Worm (Caenorhabditis elegans) whole organism, midembryonic: ENCODE results near the gene F46B6.4.

Experiments
- T22C8.4 ChIP-seq: fragments of 200-800 bp; sonication (Bioruptor generic); IDR thresholded peaks from 2 replicates; pipeline ENCODE4 v1.3.6; 2022; ENCODE audit warnings: missing genetic modification characterization, missing compliant biosample characterization
- cog-1 ChIP-seq: sonication (generic microtip); optimal IDR thresholded peaks from 2 replicates; lab custom pipeline; 2016; ENCODE audit warnings: missing genetic modification characterization, missing compliant biosample characterization
- flt-1 ChIP-seq: fragments of 200-800 bp; sonication (Bioruptor generic); IDR thresholded peaks from 2 replicates; pipeline ENCODE4 v1.3.6; 2022; ENCODE audit warnings: missing genetic modification characterization, missing compliant biosample characterization
- klf-2 ChIP-seq: fragments of 200-800 bp; sonication (Bioruptor generic); conservative IDR thresholded peaks from 2 replicates; pipeline ENCODE4 v1.3.6; 2022; ENCODE audit warnings: missing genetic modification reagents, missing genetic modification characterization, missing compliant biosample characterization
- ref-1 ChIP-seq: fragments of 200-800 bp; sonication (Bioruptor generic); conservative IDR thresholded peaks from 2 replicates; pipeline ENCODE4 v1.3.6; 2022; ENCODE audit warnings: missing genetic modification reagents, missing genetic modification characterization, missing compliant biosample characterization
- tab-1 ChIP-seq: fragments of 200-800 bp; sonication (Bioruptor generic); IDR thresholded peaks from 2 replicates; pipeline ENCODE4 v1.3.6; 2022; ENCODE audit warnings: missing genetic modification characterization, missing compliant biosample characterization
- ztf-23 ChIP-seq: fragments of 200-800 bp; sonication (Bioruptor generic); IDR thresholded peaks from 2 replicates; pipeline ENCODE4 v1.3.6; 2022; ENCODE audit warnings: missing genetic modification reagents, missing genetic modification characterization, missing compliant biosample characterization
- ztf-29 ChIP-seq: fragments of 200-800 bp; sonication (Bioruptor generic); IDR thresholded peaks from 2 replicates; pipeline ENCODE4 v1.3.6; 2022; ENCODE audit warnings: missing genetic modification reagents, missing genetic modification characterization, missing compliant biosample characterization

DNA sequence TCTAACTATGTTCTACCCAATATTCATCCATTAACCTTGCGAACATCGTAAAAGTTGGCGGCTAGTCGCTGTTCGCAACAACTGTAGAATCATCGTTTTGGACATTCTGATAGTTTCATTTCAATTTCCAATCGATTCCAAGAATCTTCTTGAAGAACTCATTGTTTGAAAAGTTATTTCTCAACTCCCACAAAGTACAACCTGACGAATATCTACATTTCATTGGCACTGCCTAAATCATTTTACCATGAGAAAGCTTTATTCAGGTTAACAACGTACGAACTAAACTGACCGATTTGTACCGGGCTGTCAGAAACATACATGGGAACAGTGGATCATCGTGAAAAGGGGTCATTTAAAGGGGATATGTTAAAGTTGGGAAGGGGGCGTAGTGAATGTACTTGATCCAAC is 7.4 kb upstream of the F46B6.4 start, which contains the start of gene F46B6.6:
- no peak for TF ChIP-seq ztf-29 (GFP tag; lab: Robert Waterston, UW)
- no peak for TF ChIP-seq cog-1 (tag; lab: Kevin White, UChicago)
- TF ChIP-seq flt-1 (GFP tag; lab: Robert Waterston, UW): no peak
- TF ChIP-seq ref-1 (GFP tag; lab: Robert Waterston, UW): no peak
- TF ChIP-seq T22C8.4 (GFP tag; lab: Robert Waterston, UW): no peak
- TF ChIP-seq tab-1 (GFP tag; lab: Robert Waterston, UW): no peak
- TF ChIP-seq ztf-23 (GFP tag; lab: Robert Waterston, UW): no peak
- TF ChIP-seq klf-2 (GFP tag; lab: Robert Waterston, UW): no peak
